Worm (Caenorhabditis elegans): ENCODE results near the gene srg-28.

ce11 chrV:5287273-5287672 is 47.4 kb upstream of the srg-28 start, which contains the start of gene Y49G5A.1:
- TF ChIP-seq rnt-1 (tag; optimal IDR thresholded peaks at IDR 0.05) = no peak
- TF ChIP-seq unc-62 (GFP tag; optimal IDR thresholded peaks at IDR 0.05) = no peak
- TF ChIP-seq snpc-4 (tag; optimal IDR thresholded peaks at IDR 0.05) = no peak
- no peak for TF ChIP-seq ceh-82 (tag; optimal IDR thresholded peaks at IDR 0.05)
- no peak for TF ChIP-seq ama-1 (optimal IDR thresholded peaks at IDR 0.05)
- TF ChIP-seq fos-1 (tag; optimal IDR thresholded peaks at IDR 0.05) = no peak
- no peak for TF ChIP-seq grh-1 (GFP tag; IDR thresholded peaks at IDR 0.05)
